Worm (Caenorhabditis elegans): ENCODE measurements around the gene ndnf-1.

ndnf-1 gene

ce11 chrIV:3001500-3001899, 27.2 kb downstream of the ndnf-1 start:
- TF ChIP-seq mxl-1 (tag; optimal IDR thresholded peaks at IDR 0.05) = no peak
- TF ChIP-seq hmg-1.2 (GFP tag; IDR thresholded peaks at IDR 0.05) = peak; percentile 45; the same call in 1 of the 2 replicates
- 0 out of 2 replicates have a peak, but pooled peaks have one; percentile 28 for TF ChIP-seq lin-26 (GFP tag; IDR thresholded peaks at IDR 0.05)

- TF ChIP-seq dox-1 (GFP tag; IDR thresholded peaks at IDR 0.05) (peak; percentile 46; the same call in 1 of the 2 replicates), zfh-2 (GFP tag; conservative IDR thresholded peaks at IDR 0.05) (peak; percentile 96), hmg-1.2 (GFP tag; IDR thresholded peaks at IDR 0.05) (0 out of 2 replicates have a peak, but pooled peaks have one; percentile 27), cebp-1 (GFP tag; IDR thresholded peaks at IDR 0.05) (no peak), cebp-1 (tag; optimal IDR thresholded peaks at IDR 0.05) (peak; percentile 66), mcd-1 (GFP tag; IDR thresholded peaks at IDR 0.05) (peak; percentile 45; the same call in 1 of the 2 replicates), madf-10 (tag; optimal IDR thresholded peaks at IDR 0.05) (peak; percentile 98), hsf-1 (GFP tag; IDR thresholded peaks at IDR 0.05) (no peak), snpc-4 (GFP tag; optimal IDR thresholded peaks at IDR 0.05) (no peak), snpc-4 (tag; optimal IDR thresholded peaks at IDR 0.05) (peak in 1 of 4 experiments; percentile 15), zim-3 (tag; optimal IDR thresholded peaks at IDR 0.05) (no peak), K12H6.12 (tag; optimal IDR thresholded peaks at IDR 0.05) (peak; percentile 80), F10E7.11 (tag; optimal IDR thresholded peaks at IDR 0.05) (no peak), gei-17 (GFP tag; optimal IDR thresholded peaks at IDR 0.05) (no peak), hrde-1 (tag; optimal IDR thresholded peaks at IDR 0.05; ENCODE audit: borderline replicate concordance) (no peak), lin-35 (GFP tag; optimal IDR thresholded peaks at IDR 0.05) (peak in 1 of 3 experiments; percentile 16), B0336.3 (GFP tag; IDR thresholded peaks at IDR 0.05) (peak; percentile 31; the same call in 1 of the 2 replicates), madf-8 (GFP tag; conservative IDR thresholded peaks at IDR 0.05) (no peak), rcor-1 (GFP tag; IDR thresholded peaks at IDR 0.05) (peak; percentile 12; the same call in 1 of the 2 replicates), ceh-100 (GFP tag; IDR thresholded peaks at IDR 0.05) (no peak), nfyb-1 (GFP tag; IDR thresholded peaks at IDR 0.05) (0 out of 2 replicates have a peak, but pooled peaks have one; percentile 33), egl-44 (GFP tag; IDR thresholded peaks at IDR 0.05) (0 out of 2 replicates have a peak, but pooled peaks have one; percentile 7), attf-5 (GFP tag; optimal IDR thresholded peaks at IDR 0.05) (peak; percentile 30), C17E4.6 (GFP tag; IDR thresholded peaks at IDR 0.05) (0 out of 2 replicates have a peak, but pooled peaks have one; percentile 8), ztf-28 (GFP tag; IDR thresholded peaks at IDR 0.05) (no peak), C06A6.2 (GFP tag; conservative IDR thresholded peaks at IDR 0.05) (0 out of 2 replicates have a peak, but pooled peaks have one; percentile 28), madf-6 (GFP tag; IDR thresholded peaks at IDR 0.05) (0 out of 2 replicates have a peak, but pooled peaks have one; percentile 32), lin-40 (tag; optimal IDR thresholded peaks at IDR 0.05) (peak; percentile 38), lsy-27 (tag; optimal IDR thresholded peaks at IDR 0.05; ENCODE audit: borderline replicate concordance, insufficient read depth) (no peak), lin-54 (GFP tag; optimal IDR thresholded peaks at IDR 0.05) (no peak), ztf-6 (GFP tag; IDR thresholded peaks at IDR 0.05) (no peak), sptf-2 (GFP tag; optimal IDR thresholded peaks at IDR 0.05) (no peak), nfya-2 (GFP tag; IDR thresholded peaks at IDR 0.05) (no peak), ceh-27 (GFP tag; optimal IDR thresholded peaks at IDR 0.05) (peak; percentile 63), egrh-3 (GFP tag; IDR thresholded peaks at IDR 0.05) (peak; percentile 85)
These were observed 30.1 kb downstream of the ndnf-1 start for ce11 chrIV:2998597-2999161.
